Fruit fly (Drosophila melanogaster) whole organism, embryonic: ENCODE data around the gene Idua.

Source experiments
- Aef1 ChIP-seq: fragments of 200-800 bp; sonication (Bioruptor generic); IDR thresholded peaks from 3 replicates; pipeline ENCODE4 v1.3.6; 2022; ENCODE audit warnings: missing biosample characterization, missing genetic modification characterization
- B-H1 ChIP-seq: fragments of 200-800 bp; sonication (Bioruptor generic); IDR thresholded peaks from 3 replicates; pipeline ENCODE4 v1.3.6; 2022; ENCODE audit warnings: missing biosample characterization, missing genetic modification characterization
- Blimp-1 ChIP-seq: fragments of 200-800 bp; sonication (Bioruptor generic); optimal IDR thresholded peaks from 3 replicates; lab custom pipeline; 2018; ENCODE audit warnings: missing biosample characterization, missing genetic modification characterization, mild to moderate bottlenecking, moderate library complexity, missing genetic modification reagents
- CG10209 ChIP-seq: fragments of 200-800 bp; sonication (Bioruptor generic); optimal IDR thresholded peaks from 3 replicates; lab custom pipeline; 2017; ENCODE audit warnings: missing biosample characterization, mild to moderate bottlenecking, missing genetic modification characterization, missing genetic modification reagents
- CG10565 ChIP-seq: fragments of 200-800 bp; sonication (Bioruptor generic); optimal IDR thresholded peaks from 3 replicates; lab custom pipeline; 2016; ENCODE audit warnings: missing biosample characterization, mild to moderate bottlenecking, missing genetic modification characterization
- CG11247 ChIP-seq: fragments of 200-800 bp; sonication (Bioruptor generic); IDR thresholded peaks from 2 replicates; pipeline ENCODE4 v1.3.6; 2022; ENCODE audit warnings: missing biosample characterization, missing genetic modification characterization
- CG12104 ChIP-seq: fragments of 200-800 bp; sonication (Bioruptor generic); optimal IDR thresholded peaks from 3 replicates; lab custom pipeline; 2016; ENCODE audit warnings: missing biosample characterization, missing genetic modification characterization
- CG12391 ChIP-seq: fragments of 200-800 bp; sonication (Bioruptor generic); optimal IDR thresholded peaks from 3 replicates; lab custom pipeline; 2018; ENCODE audit warnings: missing biosample characterization, mild to moderate bottlenecking, missing genetic modification characterization, moderate library complexity
- CG12659 ChIP-seq: fragments of 200-800 bp; sonication (Bioruptor generic); optimal IDR thresholded peaks from 3 replicates; lab custom pipeline; 2017; ENCODE audit warnings: mild to moderate bottlenecking, missing biosample characterization, missing genetic modification reagents, missing genetic modification characterization
- CG16779 ChIP-seq: fragments of 200-800 bp; sonication (Bioruptor generic); IDR thresholded peaks from 2 replicates; pipeline ENCODE4 v1.3.6; 2022; ENCODE audit warnings: missing biosample characterization, missing genetic modification characterization
- CG16863 ChIP-seq: fragments of 200-800 bp; sonication (Bioruptor generic); optimal IDR thresholded peaks from 3 replicates; lab custom pipeline; 2016; ENCODE audit warnings: missing biosample characterization, missing genetic modification characterization
- CG17186 ChIP-seq: fragments of 200-800 bp; sonication (Bioruptor generic); optimal IDR thresholded peaks from 3 replicates; lab custom pipeline; 2017; ENCODE audit warnings: missing biosample characterization, missing genetic modification reagents, missing genetic modification characterization
- CG17385 ChIP-seq: fragments of 200-800 bp; sonication (Bioruptor generic); optimal IDR thresholded peaks from 3 replicates; lab custom pipeline; 2018; ENCODE audit warnings: missing biosample characterization, mild to moderate bottlenecking, missing genetic modification characterization
- CG17829 ChIP-seq: fragments of 200-800 bp; optimal IDR thresholded peaks from 2 replicates; lab custom pipeline; 2019; ENCODE audit warnings: missing biosample characterization, mild to moderate bottlenecking, missing genetic modification characterization, moderate library complexity
- CG2678 ChIP-seq: fragments of 200-800 bp; sonication (Bioruptor generic); optimal IDR thresholded peaks from 3 replicates; lab custom pipeline; 2019; ENCODE audit warnings: missing biosample characterization, mild to moderate bottlenecking, missing genetic modification characterization, moderate library complexity
- CG2875 ChIP-seq: fragments of 200-800 bp; sonication (Bioruptor generic); optimal IDR thresholded peaks from 2 replicates; lab custom pipeline; 2017; ENCODE audit warnings: missing biosample characterization, mild to moderate bottlenecking, missing genetic modification characterization, missing genetic modification reagents
- CG32532 ChIP-seq: fragments of 200-800 bp; sonication (Bioruptor generic); IDR thresholded peaks from 2 replicates; pipeline ENCODE4 v1.3.6; 2022; ENCODE audit warnings: missing biosample characterization, missing genetic modification characterization
- CG6175 ChIP-seq: fragments of 200-800 bp; sonication (Bioruptor generic); IDR thresholded peaks from 3 replicates; pipeline ENCODE4 v1.3.6; 2022; ENCODE audit warnings: missing biosample characterization, missing genetic modification characterization
- CG6272 ChIP-seq: fragments of 200-800 bp; sonication (Bioruptor generic); IDR thresholded peaks from 2 replicates; pipeline ENCODE4 v1.3.6; 2022; ENCODE audit warnings: missing biosample characterization, missing genetic modification characterization
- CG7928 ChIP-seq: fragments of 200-800 bp; sonication (Bioruptor generic); optimal IDR thresholded peaks from 2 replicates; lab custom pipeline; 2017; ENCODE audit warnings: missing biosample characterization, mild to moderate bottlenecking, missing genetic modification characterization
- CG7963 ChIP-seq: fragments of 200-800 bp; sonication (Bioruptor generic); IDR thresholded peaks from 3 replicates; pipeline ENCODE4 v1.3.6; 2022; ENCODE audit warnings: missing biosample characterization, missing genetic modification characterization; ENCODE audit not compliant: partially characterized antibody
- CG9437 ChIP-seq: fragments of 200-800 bp; sonication (Bioruptor generic); optimal IDR thresholded peaks from 2 replicates; lab custom pipeline; 2018; ENCODE audit warnings: missing biosample characterization, mild to moderate bottlenecking, missing genetic modification characterization
- CG9609 ChIP-seq: fragments of 200-800 bp; sonication (Bioruptor generic); optimal IDR thresholded peaks from 3 replicates; lab custom pipeline; 2016; ENCODE audit warnings: missing biosample characterization, missing genetic modification characterization
- HLHmδ ChIP-seq: fragments of 200-800 bp; sonication (Bioruptor generic); optimal IDR thresholded peaks from 2 replicates; lab custom pipeline; 2018; ENCODE audit warnings: missing biosample characterization, mild to moderate bottlenecking, missing genetic modification characterization, moderate library complexity
- NC2α ChIP-seq: fragments of 200-800 bp; sonication (Bioruptor generic); optimal IDR thresholded peaks from 2 replicates; lab custom pipeline; 2016; ENCODE audit warnings: missing biosample characterization, missing genetic modification characterization
- Scr ChIP-seq: fragments of 200-800 bp; sonication (Bioruptor generic); IDR thresholded peaks from 2 replicates; pipeline ENCODE4 v1.3.6; 2022; ENCODE audit warnings: missing biosample characterization, missing genetic modification characterization; ENCODE audit not compliant: partially characterized antibody
- Spps ChIP-seq: fragments of 200-800 bp; sonication (Bioruptor generic); optimal IDR thresholded peaks from 2 replicates; lab custom pipeline; 2018; ENCODE audit warnings: missing biosample characterization, mild to moderate bottlenecking, missing genetic modification characterization
- al ChIP-seq: fragments of 200-800 bp; sonication (Bioruptor generic); IDR thresholded peaks from 2 replicates; pipeline ENCODE4 v1.3.6; 2022; ENCODE audit warnings: missing biosample characterization, missing genetic modification characterization
- ara ChIP-seq: fragments of 200-800 bp; sonication (Bioruptor generic); IDR thresholded peaks from 2 replicates; pipeline ENCODE4 v1.3.6; 2022; ENCODE audit warnings: missing biosample characterization, missing genetic modification characterization
- bowl ChIP-seq: fragments of 200-800 bp; sonication (Bioruptor generic); IDR thresholded peaks from 2 replicates; pipeline ENCODE4 v1.3.6; 2022; ENCODE audit warnings: missing biosample characterization, missing genetic modification characterization
- crp ChIP-seq, 2 experiments: fragments of 200-800 bp; sonication (Bioruptor generic); optimal IDR thresholded peaks; 2 replicates in 1 of 2; 3 replicates in 1 of 2; lab custom pipeline; 2017; ENCODE audit warnings: missing biosample characterization in 2 of 2, missing genetic modification characterization in 2 of 2, mild to moderate bottlenecking in 1 of 2, moderate library complexity in 1 of 2
- dan ChIP-seq: fragments of 200-800 bp; sonication (Bioruptor generic); IDR thresholded peaks from 2 replicates; pipeline ENCODE4 v1.3.6; 2022; ENCODE audit warnings: missing biosample characterization, missing genetic modification characterization
- dmrt99B ChIP-seq: fragments of 200-800 bp; sonication (Bioruptor generic); optimal IDR thresholded peaks from 2 replicates; lab custom pipeline; 2018; ENCODE audit warnings: missing biosample characterization, mild to moderate bottlenecking, missing genetic modification characterization, moderate library complexity
- fd64A ChIP-seq: fragments of 200-800 bp; sonication (Bioruptor generic); optimal IDR thresholded peaks from 3 replicates; lab custom pipeline; 2018; ENCODE audit warnings: missing biosample characterization, mild to moderate bottlenecking, missing genetic modification characterization
- fd96Cb ChIP-seq: fragments of 200-800 bp; sonication (Bioruptor generic); optimal IDR thresholded peaks from 2 replicates; lab custom pipeline; 2018; ENCODE audit warnings: missing biosample characterization, mild to moderate bottlenecking, missing genetic modification characterization, moderate library complexity
- h ChIP-seq: fragments of >200 bp; optimal IDR thresholded peaks from 2 replicates; lab custom pipeline; 2017
- ham ChIP-seq: fragments of 200-800 bp; sonication (Bioruptor generic); IDR thresholded peaks from 2 replicates; pipeline ENCODE4 v1.3.6; 2022; ENCODE audit warnings: missing biosample characterization, missing genetic modification characterization
- kay ChIP-seq: fragments of 200-800 bp; sonication (Bioruptor generic); optimal IDR thresholded peaks from 2 replicates; lab custom pipeline; 2016; ENCODE audit warnings: missing biosample characterization, missing genetic modification characterization
- nerfin-1 ChIP-seq: fragments of 200-800 bp; sonication (Bioruptor generic); optimal IDR thresholded peaks from 3 replicates; lab custom pipeline; 2019; ENCODE audit warnings: missing biosample characterization, mild to moderate bottlenecking, missing genetic modification characterization, moderate library complexity
- nmo ChIP-seq: fragments of 200-800 bp; sonication (Bioruptor generic); optimal IDR thresholded peaks from 2 replicates; lab custom pipeline; 2018; ENCODE audit warnings: missing biosample characterization, mild to moderate bottlenecking, missing genetic modification characterization, moderate library complexity
- pho ChIP-seq: fragments of 200-800 bp; sonication (Bioruptor generic); optimal IDR thresholded peaks from 2 replicates; lab custom pipeline; 2016; ENCODE audit warnings: missing biosample characterization, missing genetic modification characterization
- pnt ChIP-seq: fragments of 200-800 bp; sonication (Bioruptor generic); optimal IDR thresholded peaks from 3 replicates; lab custom pipeline; 2016; ENCODE audit warnings: missing biosample characterization, missing genetic modification characterization
- prd ChIP-seq, 3 experiments: fragments of >200 bp in 2 of 3; fragments of 200-800 bp in 1 of 3; sonication (Bioruptor generic) in 1 of 3; optimal IDR thresholded peaks in 2 of 3; IDR thresholded peaks in 1 of 3; 2 replicates in 2 of 3; 3 replicates in 1 of 3; pipeline versions ENCODE4 v1.3.6 to Lab custom; 2017 to 2022; ENCODE audit warnings: missing biosample characterization in 1 of 3, missing genetic modification characterization in 1 of 3
- ranshi ChIP-seq: fragments of 200-800 bp; sonication (Bioruptor generic); IDR thresholded peaks from 2 replicates; pipeline ENCODE4 v1.3.6; 2022; ENCODE audit warnings: missing biosample characterization, missing genetic modification characterization
- rib ChIP-seq: fragments of 200-800 bp; sonication (Bioruptor generic); IDR thresholded peaks from 2 replicates; pipeline ENCODE4 v1.3.6; 2022; ENCODE audit warnings: missing biosample characterization, missing genetic modification characterization
- slbo ChIP-seq: fragments of 200-800 bp; sonication (Bioruptor generic); IDR thresholded peaks from 2 replicates; pipeline ENCODE4 v1.3.6; 2022; ENCODE audit warnings: missing biosample characterization, missing genetic modification characterization
- sug ChIP-seq: fragments of 200-800 bp; optimal IDR thresholded peaks from 2 replicates; lab custom pipeline; 2019; ENCODE audit warnings: missing biosample characterization, mild to moderate bottlenecking, missing genetic modification characterization, moderate library complexity
- toy ChIP-seq: fragments of 200-800 bp; sonication (Bioruptor generic); IDR thresholded peaks from 2 replicates; pipeline ENCODE4 v1.3.6; 2022; ENCODE audit warnings: missing biosample characterization, missing genetic modification characterization
- usp ChIP-seq: fragments of >200 bp; optimal IDR thresholded peaks from 2 replicates; lab custom pipeline; 2017; ENCODE audit warnings: missing biosample characterization, missing genetic modification characterization
- wor ChIP-seq: fragments of 200-800 bp; sonication (Bioruptor generic); IDR thresholded peaks from 2 replicates; pipeline ENCODE4 v1.3.6; 2022; ENCODE audit warnings: missing biosample characterization, missing genetic modification characterization

Idua gene

dm6 chr2L:11113011-11113528, at the start of gene Idua (continued):
- TF ChIP-seq sug (tag; lab: Kevin White, UChicago) = no peak
- peak; percentile 47; the same call in 2 of the 3 replicates for TF ChIP-seq Aef1 (GFP tag; lab: Robert Waterston, UW)
- TF ChIP-seq CG12391 = peak; percentile 69
- TF ChIP-seq crp (GFP tag; optimal IDR thresholded peaks at IDR 0.05; lab: Kevin White, UChicago) = peak in 1 of 2 experiments; percentile 8
- no peak for TF ChIP-seq dan (GFP tag; lab: Robert Waterston, UW)
- peak; percentile 83 for TF ChIP-seq CG12659 (GFP tag; lab: Kevin White, UChicago)
- peak; percentile 71 for TF ChIP-seq fd96Cb (tag; lab: Kevin White, UChicago)
- no peak for TF ChIP-seq CG11247 (GFP tag; lab: Robert Waterston, UW)
- TF ChIP-seq Scr (GFP tag; lab: Robert Waterston, UW) = no peak
- no peak for TF ChIP-seq ham (GFP tag; lab: Robert Waterston, UW)
- TF ChIP-seq ranshi (GFP tag; lab: Robert Waterston, UW) = 0 out of 2 replicates have a peak, but pooled peaks have one; percentile 18
- TF ChIP-seq CG16779 (GFP tag; lab: Robert Waterston, UW) = no peak
- TF ChIP-seq CG32532 (GFP tag; lab: Robert Waterston, UW) = peak; percentile 79
- TF ChIP-seq dmrt99B = no peak
- no peak for TF ChIP-seq nerfin-1 (tag; lab: Kevin White, UChicago)
- TF ChIP-seq CG10209 (GFP tag; lab: Kevin White, UChicago) = peak; percentile 70
- TF ChIP-seq slbo = peak; percentile 66
- no peak for TF ChIP-seq pnt
- peak; percentile 77 for TF ChIP-seq nmo (GFP tag; lab: Kevin White, UChicago)
- TF ChIP-seq CG2678 (tag; lab: Kevin White, UChicago) = no peak
- peak; percentile 17 for TF ChIP-seq kay
- no peak for TF ChIP-seq NC2α (GFP tag; lab: Kevin White, UChicago)
- no peak for TF ChIP-seq bowl (GFP tag; lab: Robert Waterston, UW)
- TF ChIP-seq CG7963 (GFP tag; lab: Robert Waterston, UW) = no peak
- no peak for TF ChIP-seq Spps (tag; lab: Kevin White, UChicago)
- no peak for TF ChIP-seq Blimp-1 (GFP tag; lab: Kevin White, UChicago)
- TF ChIP-seq CG12104 (GFP tag; lab: Kevin White, UChicago) = peak; percentile 53
- no peak for TF ChIP-seq CG9609 (GFP tag; lab: Kevin White, UChicago)
- TF ChIP-seq CG17385 (GFP tag; lab: Kevin White, UChicago) = peak; percentile 73
- TF ChIP-seq B-H1 (GFP tag; lab: Robert Waterston, UW) = peak; percentile 16; the same call in 1 of the 3 replicates
- TF ChIP-seq toy (GFP tag; lab: Robert Waterston, UW) = no peak
- 0 out of 2 replicates have a peak, but pooled peaks have one; percentile 3 for TF ChIP-seq ara (GFP tag; lab: Robert Waterston, UW)
- TF ChIP-seq CG10565 (GFP tag; lab: Kevin White, UChicago) = no peak
- no peak for TF ChIP-seq CG17186 (GFP tag; lab: Kevin White, UChicago)
- TF ChIP-seq CG16863 = peak; percentile 27
- no peak for TF ChIP-seq rib (GFP tag; lab: Robert Waterston, UW)
- TF ChIP-seq prd (optimal IDR thresholded peaks at IDR 0.05; lab: Kevin White, UChicago) = no peak
- peak; percentile 58 for TF ChIP-seq prd (GFP tag; IDR thresholded peaks at IDR 0.05; lab: Robert Waterston, UW)
- no peak for TF ChIP-seq CG7928 (GFP tag; lab: Kevin White, UChicago)
- peak; percentile 39; the same call in 1 of the 2 replicates for TF ChIP-seq al (GFP tag; lab: Robert Waterston, UW)
- no peak for TF ChIP-seq h (lab: Kevin White, UChicago)
- TF ChIP-seq usp (GFP tag; lab: Kevin White, UChicago) = no peak
- peak; percentile 50 for TF ChIP-seq CG2875
- 0 out of 3 replicates have a peak, but pooled peaks have one; percentile 52 for TF ChIP-seq CG6175
- no peak for TF ChIP-seq HLHmδ (GFP tag; lab: Kevin White, UChicago)
- no peak for TF ChIP-seq CG6272 (GFP tag; lab: Robert Waterston, UW)
- peak; percentile 28 for TF ChIP-seq pho (GFP tag; lab: Kevin White, UChicago)
- peak; percentile 11 for TF ChIP-seq fd64A (GFP tag; lab: Kevin White, UChicago)
- TF ChIP-seq CG9437 (GFP tag; lab: Kevin White, UChicago) = peak; percentile 57
- peak; percentile 58 for TF ChIP-seq CG17829 (tag; lab: Kevin White, UChicago)
- no peak for TF ChIP-seq wor (GFP tag; lab: Robert Waterston, UW)
